Fruit fly (Drosophila melanogaster): ENCODE results near the gene Kots.

The Kots gene

dm6 chr3R:13964513-13964975 is 570 bp upstream of the Kots start, which contains the start of gene Orc2 (continued):
- TF ChIP-seq unc-4 (GFP tag; IDR thresholded peaks at IDR 0.05; ENCODE audit: partially characterized antibody) (peak; percentile 52), CG15073 (GFP tag; optimal IDR thresholded peaks at IDR 0.05) (no peak), CG12659 (GFP tag; optimal IDR thresholded peaks at IDR 0.05) (peak; percentile 58), Scr (GFP tag; IDR thresholded peaks at IDR 0.05; ENCODE audit: partially characterized antibody) (peak; percentile 52; the same call in 1 of the 2 replicates), Stat92E (GFP tag; optimal IDR thresholded peaks at IDR 0.05) (no peak), CG10267 (tag; optimal IDR thresholded peaks at IDR 0.05) (peak; percentile 60), sens (GFP tag) (peak; percentile 2), Hr39 (optimal IDR thresholded peaks at IDR 0.05) (no peak), tgo (GFP tag; IDR thresholded peaks at IDR 0.05) (no peak), CG3995 (GFP tag; optimal IDR thresholded peaks at IDR 0.05) (peak; percentile 68), zf30C (GFP tag; optimal IDR thresholded peaks at IDR 0.05) (peak; percentile 63), CG14860 (GFP tag; IDR thresholded peaks at IDR 0.05; ENCODE audit: partially characterized antibody) (peak; percentile 43; the same call in 1 of the 3 replicates), CG7839 (tag; optimal IDR thresholded peaks at IDR 0.05) (peak; percentile 21), CG8924 (tag; optimal IDR thresholded peaks at IDR 0.05) (peak; percentile 2), Dll (GFP tag; IDR thresholded peaks at IDR 0.05; ENCODE audit: partially characterized antibody) (peak; percentile 68; the same call in 3 of the 4 replicates), CG17612 (GFP tag; IDR thresholded peaks at IDR 0.05) (no peak), GATAe (GFP tag; conservative IDR thresholded peaks at IDR 0.05) (no peak), CG9797 (GFP tag; optimal IDR thresholded peaks at IDR 0.05) (peak; percentile 71), sna (GFP tag; IDR thresholded peaks at IDR 0.05; ENCODE audit: partially characterized antibody) (0 out of 2 replicates have a peak, but pooled peaks have one; percentile 23), CG2712 (tag; optimal IDR thresholded peaks at IDR 0.05) (peak; percentile 56), CG15601 (tag; optimal IDR thresholded peaks at IDR 0.05) (peak; percentile 41), CG15514 (GFP tag; optimal IDR thresholded peaks at IDR 0.05) (peak; percentile 51), toy (GFP tag; IDR thresholded peaks at IDR 0.05) (no peak), btn (GFP tag; optimal IDR thresholded peaks at IDR 0.05) (no peak), trem (tag; optimal IDR thresholded peaks at IDR 0.05) (peak; percentile 62), bcd (GFP tag; optimal IDR thresholded peaks at IDR 0.05) (peak; percentile 62), ftz-f1 (GFP tag; optimal IDR thresholded peaks at IDR 0.05) (peak; percentile 7), CTCF (GFP tag; optimal IDR thresholded peaks at IDR 0.05) (peak; percentile 10), CG18764 (GFP tag; optimal IDR thresholded peaks at IDR 0.05) (no peak), Xbp1 (GFP tag; optimal IDR thresholded peaks at IDR 0.05) (peak; percentile 15), stwl (tag; optimal IDR thresholded peaks at IDR 0.05) (peak; percentile 85), maf-S (GFP tag; optimal IDR thresholded peaks at IDR 0.05) (no peak), CG30020 (tag; optimal IDR thresholded peaks at IDR 0.05) (peak; percentile 57), unpg (GFP tag; optimal IDR thresholded peaks at IDR 0.05) (no peak), CG6272 (GFP tag; IDR thresholded peaks at IDR 0.05) (no peak), Lhr (GFP tag; optimal IDR thresholded peaks at IDR 0.05) (peak; percentile 51), psq (GFP tag; optimal IDR thresholded peaks at IDR 0.05) (no peak), CG10543 (GFP tag; optimal IDR thresholded peaks at IDR 0.05) (no peak), Ets97D (GFP tag; optimal IDR thresholded peaks at IDR 0.05) (peak; percentile 75), CG10431 (GFP tag; optimal IDR thresholded peaks at IDR 0.05) (peak; percentile 3), CG16813 (GFP tag; IDR thresholded peaks at IDR 0.05; ENCODE audit: partially characterized antibody) (peak; percentile 43; the same call in 2 of the 3 replicates), hbn (GFP tag; IDR thresholded peaks at IDR 0.05; ENCODE audit: partially characterized antibody) (no peak), sens-2 (GFP tag; IDR thresholded peaks at IDR 0.05) (no peak), CG12391 (tag; optimal IDR thresholded peaks at IDR 0.05) (peak; percentile 55), CG6254 (GFP tag; optimal IDR thresholded peaks at IDR 0.05) (peak; percentile 3), hb (GFP tag; IDR thresholded peaks at IDR 0.05; ENCODE audit: partially characterized antibody) (peak; percentile 65; the same call in 1 of the 3 replicates), corto (GFP tag; optimal IDR thresholded peaks at IDR 0.05) (no peak), sd (tag; optimal IDR thresholded peaks at IDR 0.05) (peak; percentile 87), Tbp (GFP tag; optimal IDR thresholded peaks at IDR 0.05) (no peak), phol (tag; optimal IDR thresholded peaks at IDR 0.05) (peak; percentile 55)
